Fruit fly (Drosophila melanogaster) Kc167 (cell line): ENCODE measurements around the gene nonA.

Experiments
- h ChIP-seq: fragments of >200 bp; optimal IDR thresholded peaks from 3 replicates; lab custom pipeline; 2018; ENCODE audit warnings: missing external identifiers
- psq ChIP-seq: fragments of >200 bp; optimal IDR thresholded peaks from 2 replicates; lab custom pipeline; 2017; ENCODE audit warnings: missing external identifiers

DNA sequence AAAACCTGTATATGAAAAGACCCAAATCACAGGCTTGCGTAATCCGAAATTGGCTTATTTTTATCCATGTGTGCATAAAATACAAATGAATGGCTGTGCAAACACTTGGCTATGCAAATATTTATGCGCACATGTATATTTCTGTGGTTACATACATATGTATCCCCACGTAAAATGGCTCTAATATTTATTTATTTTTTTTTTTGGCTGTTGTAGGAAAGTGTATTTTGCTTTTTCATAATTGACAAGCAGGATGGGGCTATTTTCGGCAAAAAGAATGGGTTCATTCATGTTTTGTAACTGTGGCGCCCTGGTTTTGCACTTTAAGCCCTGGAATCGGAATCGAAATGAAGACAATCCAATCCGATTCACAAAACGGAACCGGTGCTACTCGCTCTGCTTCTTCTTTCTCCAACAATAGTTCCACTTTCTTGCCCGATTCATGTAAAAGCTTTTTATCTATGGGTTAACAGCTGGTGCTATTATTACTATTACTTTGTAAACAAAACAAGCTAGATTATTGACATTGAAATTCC lies 26.2 kb upstream of the nonA start:
- TF ChIP-seq psq (lab: Kevin White, UChicago) (no peak), h (lab: Kevin White, UChicago) (no peak)
